Fruit fly (Drosophila melanogaster): ENCODE data around the gene RpL34a.
A peak's percentile ranks its signal among the peaks of the same experiment; 100 is the strongest.

The RpL34a gene

DNA sequence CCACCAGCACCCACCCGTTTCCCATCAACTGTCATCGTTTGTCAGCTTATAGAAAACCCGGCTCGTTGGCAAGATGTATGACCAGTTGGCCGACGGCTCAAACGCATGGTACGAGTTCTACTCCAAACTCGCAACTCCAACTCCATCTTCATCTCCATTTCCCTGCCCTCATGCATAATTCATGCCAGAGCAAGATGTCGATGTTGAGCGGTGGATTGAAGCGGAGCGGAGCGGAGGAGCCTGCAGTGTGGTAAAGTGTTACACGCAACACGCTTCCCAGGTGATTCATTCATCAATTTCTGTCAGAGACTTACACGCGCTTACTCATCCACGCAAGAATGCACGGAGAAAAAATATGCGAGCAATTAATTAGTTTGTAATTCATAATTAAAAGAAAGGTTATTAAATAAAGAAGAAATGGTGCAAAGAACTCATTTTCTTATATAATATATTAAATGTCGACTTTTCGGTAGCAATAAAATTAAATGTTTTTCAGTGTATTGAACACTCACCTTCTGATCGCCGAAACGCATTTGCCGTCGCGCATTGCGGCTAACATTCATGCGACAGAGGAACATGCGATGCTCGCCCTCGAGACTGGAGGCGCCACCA lies 22.4 kb upstream of the RpL34a start (continued):
- TF ChIP-seq ro (GFP tag; IDR thresholded peaks at IDR 0.05) (no peak), CG13894 (tag; optimal IDR thresholded peaks at IDR 0.05) (no peak), CG1529 (GFP tag; optimal IDR thresholded peaks at IDR 0.05) (peak; percentile 45), CG18011 (GFP tag; optimal IDR thresholded peaks at IDR 0.05) (no peak), NK7.1 (GFP tag; optimal IDR thresholded peaks at IDR 0.05) (no peak), Opbp (GFP tag; IDR thresholded peaks at IDR 0.05; ENCODE audit: partially characterized antibody) (no peak), Dbx (GFP tag; IDR thresholded peaks at IDR 0.05) (no peak), Sry-δ (GFP tag; optimal IDR thresholded peaks at IDR 0.05) (no peak), stc (GFP tag; IDR thresholded peaks at IDR 0.05) (0 out of 2 replicates have a peak, but pooled peaks have one; percentile 29), CG6272 (GFP tag; IDR thresholded peaks at IDR 0.05) (no peak), ranshi (GFP tag; IDR thresholded peaks at IDR 0.05) (peak; percentile 58; the same call in 1 of the 2 replicates), kah (GFP tag; optimal IDR thresholded peaks at IDR 0.05) (no peak), az2 (GFP tag; optimal IDR thresholded peaks at IDR 0.05) (peak; percentile 52), gcm2 (GFP tag; optimal IDR thresholded peaks at IDR 0.05) (no peak), MTF-1 (GFP tag; optimal IDR thresholded peaks at IDR 0.05; ENCODE audit: borderline replicate concordance) (no peak), tna (GFP tag; IDR thresholded peaks at IDR 0.05; ENCODE audit: partially characterized antibody) (no peak), sc (optimal IDR thresholded peaks at IDR 0.05) (no peak), sc (GFP tag; optimal IDR thresholded peaks at IDR 0.05) (peak; percentile 49), CG10321 (GFP tag; IDR thresholded peaks at IDR 0.05) (no peak), Nf-YA (GFP tag; IDR thresholded peaks at IDR 0.05) (no peak), Rfx (GFP tag; IDR thresholded peaks at IDR 0.05) (0 out of 2 replicates have a peak, but pooled peaks have one; percentile 14), crc (GFP tag; optimal IDR thresholded peaks at IDR 0.05) (no peak), CTCF (GFP tag; optimal IDR thresholded peaks at IDR 0.05) (no peak), CG30020 (tag; optimal IDR thresholded peaks at IDR 0.05) (no peak), CG32532 (GFP tag; IDR thresholded peaks at IDR 0.05) (no peak), CG2199 (GFP tag; IDR thresholded peaks at IDR 0.05) (no peak), Dek (tag; optimal IDR thresholded peaks at IDR 0.05) (no peak), Adf1 (GFP tag; IDR thresholded peaks at IDR 0.05) (no peak), CG12299 (tag; optimal IDR thresholded peaks at IDR 0.05) (no peak), tin (GFP tag; optimal IDR thresholded peaks at IDR 0.05) (peak; percentile 45), hkb (optimal IDR thresholded peaks at IDR 0.05) (no peak), hkb (GFP tag; IDR thresholded peaks at IDR 0.05) (no peak; the same call in 1 of the 2 replicates), CG30403 (GFP tag; optimal IDR thresholded peaks at IDR 0.05) (peak; percentile 50), her (GFP tag; optimal IDR thresholded peaks at IDR 0.05) (no peak), ci (GFP tag; IDR thresholded peaks at IDR 0.05) (peak; percentile 77), Awh (GFP tag; IDR thresholded peaks at IDR 0.05) (peak; percentile 71; the same call in 1 of the 2 replicates), Nf-YB (GFP tag; optimal IDR thresholded peaks at IDR 0.05) (peak; percentile 32), esg (GFP tag; conservative IDR thresholded peaks at IDR 0.05) (peak; percentile 26; the same call in 1 of the 2 replicates), z (GFP tag; IDR thresholded peaks at IDR 0.05) (no peak), E2f1 (GFP tag; IDR thresholded peaks at IDR 0.05) (peak; percentile 30; the same call in 1 of the 2 replicates), CG4424 (GFP tag; optimal IDR thresholded peaks at IDR 0.05) (peak; percentile 58), danr (GFP tag; IDR thresholded peaks at IDR 0.05) (0 out of 2 replicates have a peak, but pooled peaks have one; percentile 31), crp (GFP tag; optimal IDR thresholded peaks at IDR 0.05) (no peak), CG2678 (tag; optimal IDR thresholded peaks at IDR 0.05) (no peak), ken (GFP tag; IDR thresholded peaks at IDR 0.05) (no peak), exex (tag; optimal IDR thresholded peaks at IDR 0.05) (no peak), CG10959 (GFP tag; IDR thresholded peaks at IDR 0.05) (peak; percentile 35; the same call in 1 of the 2 replicates), CG17328 (GFP tag; IDR thresholded peaks at IDR 0.05) (peak; percentile 60; the same call in 1 of the 2 replicates), row (GFP tag; IDR thresholded peaks at IDR 0.05) (peak; percentile 57), pnt (GFP tag; optimal IDR thresholded peaks at IDR 0.05) (no peak), CG10654 (GFP tag; optimal IDR thresholded peaks at IDR 0.05) (peak; percentile 20)
